Worm (Caenorhabditis elegans): ENCODE measurements around the gene C02B8.6.
A peak's percentile ranks its signal among the peaks of the same experiment; 100 is the strongest.

Gene C02B8.6

ce11 chrX:8162793-8163192 lies 26.7 kb upstream of the C02B8.6 start, which contains the start of gene F22F1.3:
Gene F22F1.3 (minus strand): TSS chrX:8163073.
- no peak for TF ChIP-seq ama-1 (optimal IDR thresholded peaks at IDR 0.05)

ce11 chrX:8160016-8160415 lies 23.9 kb upstream of the C02B8.6 start:
- no peak for TF ChIP-seq ztf-4 (tag; optimal IDR thresholded peaks at IDR 0.05)
- TF ChIP-seq unc-86 (tag; optimal IDR thresholded peaks at IDR 0.05) = peak; percentile 55
- TF ChIP-seq lsy-2 (tag; optimal IDR thresholded peaks at IDR 0.05) = peak; percentile 0 to 29
- no peak for TF ChIP-seq ceh-63 (GFP tag; optimal IDR thresholded peaks at IDR 0.05)
- no peak for TF ChIP-seq egl-13 (tag; optimal IDR thresholded peaks at IDR 0.05)
- TF ChIP-seq nhr-90 (tag; optimal IDR thresholded peaks at IDR 0.05; ENCODE audit: poor library complexity) = no peak
- TF ChIP-seq unc-62 (GFP tag; optimal IDR thresholded peaks at IDR 0.05) = no peak
- peak; percentile 53 for TF ChIP-seq swsn-7 (tag; optimal IDR thresholded peaks at IDR 0.05)
- no peak for TF ChIP-seq nhr-19 (GFP tag; conservative IDR thresholded peaks at IDR 0.05)
- TF ChIP-seq nhr-84 (tag; optimal IDR thresholded peaks at IDR 0.05) = no peak
- TF ChIP-seq C04F5.9 (tag; optimal IDR thresholded peaks at IDR 0.05) = no peak
- no peak for TF ChIP-seq nhr-28 (tag; optimal IDR thresholded peaks at IDR 0.05)
- no peak for TF ChIP-seq grh-1 (GFP tag; IDR thresholded peaks at IDR 0.05)
- no peak for TF ChIP-seq unc-30 (tag; optimal IDR thresholded peaks at IDR 0.05)
- no peak for TF ChIP-seq nhr-76 (tag; optimal IDR thresholded peaks at IDR 0.05)
- no peak for TF ChIP-seq nhr-12 (tag; optimal IDR thresholded peaks at IDR 0.05)
- TF ChIP-seq nhr-47 (tag; optimal IDR thresholded peaks at IDR 0.05) = no peak
- peak; percentile 81 for TF ChIP-seq nhr-85 (tag)
- no peak for TF ChIP-seq elt-2 (tag; optimal IDR thresholded peaks at IDR 0.05)
- TF ChIP-seq xbp-1 (tag; optimal IDR thresholded peaks at IDR 0.05) = peak; percentile 13
- peak; percentile 29 for TF ChIP-seq tbx-2 (tag; optimal IDR thresholded peaks at IDR 0.05)
- no peak for TF ChIP-seq aha-1 (tag; optimal IDR thresholded peaks at IDR 0.05)
- TF ChIP-seq nhr-11 (tag; optimal IDR thresholded peaks at IDR 0.05) = no peak
- peak in 1 of 2 experiments; percentile 69 for TF ChIP-seq ztf-11 (tag; optimal IDR thresholded peaks at IDR 0.05)
- peak; percentile 72 for TF ChIP-seq mep-1 (tag; optimal IDR thresholded peaks at IDR 0.05)
- TF ChIP-seq sup-37 (GFP tag; optimal IDR thresholded peaks at IDR 0.05) = no peak
- no peak for TF ChIP-seq F16B12.6 (tag; optimal IDR thresholded peaks at IDR 0.05)
- no peak for TF ChIP-seq ets-5 (GFP tag; IDR thresholded peaks at IDR 0.05)
- TF ChIP-seq blmp-1 (tag; optimal IDR thresholded peaks at IDR 0.05) = peak; percentile 65
- TF ChIP-seq lin-35 (GFP tag; optimal IDR thresholded peaks at IDR 0.05) = no peak
- peak; percentile 54 for TF ChIP-seq C16A3.4 (tag; optimal IDR thresholded peaks at IDR 0.05)
- TF ChIP-seq snpc-4 (tag; optimal IDR thresholded peaks at IDR 0.05) = no peak
- no peak for TF ChIP-seq zip-4 (GFP tag; optimal IDR thresholded peaks at IDR 0.05)
- peak; percentile 56 for TF ChIP-seq nhr-71 (tag; optimal IDR thresholded peaks at IDR 0.05)
- no peak for TF ChIP-seq hlh-17 (GFP tag; optimal IDR thresholded peaks at IDR 0.05; ENCODE audit: borderline replicate concordance)
- no peak for TF ChIP-seq lin-13 (GFP tag; optimal IDR thresholded peaks at IDR 0.05)
- no peak for TF ChIP-seq unc-130 (tag; optimal IDR thresholded peaks at IDR 0.05)
- peak; percentile 34 for TF ChIP-seq skn-1 (tag; optimal IDR thresholded peaks at IDR 0.05)
- peak in 1 of 2 experiments; percentile 45 for TF ChIP-seq mdl-1 (tag; optimal IDR thresholded peaks at IDR 0.05)
- TF ChIP-seq rnt-1 (tag; optimal IDR thresholded peaks at IDR 0.05) = peak; percentile 37
- TF ChIP-seq pqm-1 (tag; optimal IDR thresholded peaks at IDR 0.05) = no peak
- TF ChIP-seq pag-3 (tag; optimal IDR thresholded peaks at IDR 0.05; ENCODE audit: borderline replicate concordance, insufficient read depth) = no peak
- peak; percentile 50 for TF ChIP-seq snu-23 (GFP tag; optimal IDR thresholded peaks at IDR 0.05)
- TF ChIP-seq ceh-88 (GFP tag; IDR thresholded peaks at IDR 0.05) = no peak
- no peak for TF ChIP-seq mef-2 (tag; optimal IDR thresholded peaks at IDR 0.05)
- no peak for TF ChIP-seq pax-3 (tag; optimal IDR thresholded peaks at IDR 0.05)
- no peak for TF ChIP-seq hpl-2 (GFP tag; optimal IDR thresholded peaks at IDR 0.05)
- TF ChIP-seq lir-3 (tag; optimal IDR thresholded peaks at IDR 0.05; ENCODE audit: poor library complexity) = no peak
- TF ChIP-seq ceh-90 (tag; optimal IDR thresholded peaks at IDR 0.05) = no peak
- TF ChIP-seq efl-3 (GFP tag; optimal IDR thresholded peaks at IDR 0.05) = no peak
- TF ChIP-seq egl-27 (tag; optimal IDR thresholded peaks at IDR 0.05) = no peak
